Worm (Caenorhabditis elegans) whole organism, L4/young adult: ENCODE measurements around the gene C38C6.3.

Source experiments
- W03F9.2 ChIP-seq: fragments of 150-350 bp; optimal IDR thresholded peaks from 2 replicates; lab custom pipeline; 2014; ENCODE audit warnings: missing biosample characterization, missing genetic modification characterization
- dao-5 ChIP-seq: sonication (generic microtip); optimal IDR thresholded peaks from 2 replicates; lab custom pipeline; 2016; ENCODE audit warnings: missing genotype, missing genetic modification characterization, moderate library complexity, missing compliant biosample characterization
- him-1 ChIP-seq: sonication (generic microtip); optimal IDR thresholded peaks from 2 replicates; lab custom pipeline; 2016; ENCODE audit warnings: missing genotype, missing genetic modification reagents, missing genetic modification characterization, missing compliant biosample characterization

- TF ChIP-seq dao-5 (tag; lab: Kevin White, UChicago) (no peak), W03F9.2 (tag; lab: Kevin White, UChicago) (no peak), him-1 (tag; lab: Kevin White, UChicago) (no peak)
Observed at ce11 chrII:14632823-14633222, at the start of gene C38C6.3.
